ENCODE assay signal across 3 worm cellular contexts in genomic region chrX:13359800-13360199, ce11.
TF ChIP-seq lines count a peak whose summit lies in the region.

No protein-coding gene starts in this region.

TF ChIP-seq in whole organism, L1 larva, 84 proteins besides CTCF, POLR2A, EP300 and RAD21 (continued from another document):
- TF ChIP-seq lin-35 (GFP tag; optimal IDR thresholded peaks at IDR 0.05; lab: Kevin White, UChicago): peak in 1 of 2 experiments; percentile 8
- peak; percentile 38 for TF ChIP-seq nhr-90 (tag; optimal IDR thresholded peaks at IDR 0.05; lab: Kevin White, UChicago; ENCODE audit: poor library complexity)
- peak; percentile 27 for TF ChIP-seq snu-23 (GFP tag; optimal IDR thresholded peaks at IDR 0.05; lab: Kevin White, UChicago)
- TF ChIP-seq ceh-90 (tag; optimal IDR thresholded peaks at IDR 0.05; lab: Kevin White, UChicago): no peak
- TF ChIP-seq mab-9 (GFP tag; IDR thresholded peaks at IDR 0.05; lab: Robert Waterston, UW): no peak
- no peak for TF ChIP-seq C04F5.9 (tag; optimal IDR thresholded peaks at IDR 0.05; lab: Kevin White, UChicago)

TF ChIP-seq in whole organism, L2 larva, 48 proteins besides CTCF, POLR2A, EP300 and RAD21 (continued from another document):
- TF ChIP-seq ama-1 (optimal IDR thresholded peaks at IDR 0.05; lab: Kevin White, UChicago) (no peak), ztf-11 (tag; optimal IDR thresholded peaks at IDR 0.05; lab: Kevin White, UChicago) (no peak), ZK546.5 (tag; optimal IDR thresholded peaks at IDR 0.05; lab: Kevin White, UChicago) (no peak), mab-5 (tag; optimal IDR thresholded peaks at IDR 0.05; lab: Kevin White, UChicago) (no peak), nhr-25 (tag; optimal IDR thresholded peaks at IDR 0.05; lab: Kevin White, UChicago) (peak; percentile 40), ztf-1 (GFP tag; conservative IDR thresholded peaks at IDR 0.05; lab: Robert Waterston, UW) (no peak), nhr-11 (tag; optimal IDR thresholded peaks at IDR 0.05; lab: Kevin White, UChicago) (no peak), gmeb-1 (tag; optimal IDR thresholded peaks at IDR 0.05; lab: Kevin White, UChicago) (no peak), peb-1 (tag; optimal IDR thresholded peaks at IDR 0.05; lab: Kevin White, UChicago) (no peak), dmd-4 (tag; optimal IDR thresholded peaks at IDR 0.05; lab: Kevin White, UChicago) (no peak), skn-1 (tag; optimal IDR thresholded peaks at IDR 0.05; lab: Kevin White, UChicago) (no peak), nhr-129 (tag; optimal IDR thresholded peaks at IDR 0.05; lab: Kevin White, UChicago) (peak; percentile 39), ztf-4 (tag; optimal IDR thresholded peaks at IDR 0.05; lab: Kevin White, UChicago) (no peak), sma-3 (GFP tag; optimal IDR thresholded peaks at IDR 0.05; lab: Kevin White, UChicago) (peak; percentile 15), Y55F3AM.14 (GFP tag; optimal IDR thresholded peaks at IDR 0.05; lab: Kevin White, UChicago) (no peak), nhr-12 (tag; optimal IDR thresholded peaks at IDR 0.05; lab: Kevin White, UChicago) (no peak), lin-13 (GFP tag; optimal IDR thresholded peaks at IDR 0.05; lab: Kevin White, UChicago) (no peak), nhr-77 (tag; optimal IDR thresholded peaks at IDR 0.05; lab: Kevin White, UChicago) (no peak), F13H6.1 (tag; optimal IDR thresholded peaks at IDR 0.05; lab: Kevin White, UChicago) (peak; percentile 0), unc-39 (tag; optimal IDR thresholded peaks at IDR 0.05; lab: Kevin White, UChicago) (no peak), mdl-1 (tag; optimal IDR thresholded peaks at IDR 0.05; lab: Kevin White, UChicago) (peak in 1 of 2 experiments; percentile 0), egl-27 (tag; optimal IDR thresholded peaks at IDR 0.05; lab: Kevin White, UChicago) (no peak), nhr-6 (tag; optimal IDR thresholded peaks at IDR 0.05; lab: Kevin White, UChicago) (no peak), crh-2 (tag; optimal IDR thresholded peaks at IDR 0.05; lab: Kevin White, UChicago) (peak; percentile 79), ceh-82 (tag; optimal IDR thresholded peaks at IDR 0.05; lab: Kevin White, UChicago) (no peak), lsy-2 (tag; optimal IDR thresholded peaks at IDR 0.05; lab: Kevin White, UChicago) (peak in 1 of 2 experiments; percentile 15), mbf-1 (tag; optimal IDR thresholded peaks at IDR 0.05; lab: Kevin White, UChicago) (no peak)

TF ChIP-seq in whole organism, L4 larva, 104 proteins besides CTCF, POLR2A, EP300 and RAD21 (continued from another document):
- TF ChIP-seq hlh-30 (tag; optimal IDR thresholded peaks at IDR 0.05; lab: Kevin White, UChicago; ENCODE audit: insufficient read depth) (peak; percentile 67), mxl-2 (GFP tag; conservative IDR thresholded peaks at IDR 0.05; lab: Robert Waterston, UW) (peak; percentile 93), Y75B8A.6 (GFP tag; IDR thresholded peaks at IDR 0.05; lab: Robert Waterston, UW) (no peak), lsy-2 (tag; optimal IDR thresholded peaks at IDR 0.05; lab: Kevin White, UChicago) (peak in 1 of 2 experiments; percentile 27), hif-1 (tag; optimal IDR thresholded peaks at IDR 0.05; lab: Kevin White, UChicago) (peak in 1 of 2 experiments; percentile 91), mxl-3 (GFP tag; optimal IDR thresholded peaks at IDR 0.05; lab: Kevin White, UChicago) (peak; percentile 79)
